Worm (Caenorhabditis elegans) whole organism, L1 larva: Measurements from ENCODE around the gene C01F1.5.

Source experiments
- C04F5.9 ChIP-seq: sonication (generic microtip); optimal IDR thresholded peaks from 2 replicates; lab custom pipeline; 2016; ENCODE audit warnings: missing genetic modification characterization, missing compliant biosample characterization
- elt-2 ChIP-seq: sonication (generic microtip); optimal IDR thresholded peaks from 2 replicates; lab custom pipeline; 2016; ENCODE audit warnings: missing genetic modification characterization, mild to moderate bottlenecking, inconsistent platforms, missing compliant biosample characterization, missing genetic modification reagents
- hlh-17 ChIP-seq: fragments of 200-800 bp; sonication (Bioruptor generic); optimal IDR thresholded peaks from 2 replicates; lab custom pipeline; 2018; ENCODE audit warnings: missing genetic modification characterization, mild to moderate bottlenecking, missing compliant biosample characterization, moderate library complexity, borderline replicate concordance
- unc-130 ChIP-seq: fragments of 150-350 bp; optimal IDR thresholded peaks from 2 replicates; lab custom pipeline; 2017; ENCODE audit warnings: missing biosample characterization, missing genetic modification characterization, inconsistent platforms
- unc-86 ChIP-seq: sonication (generic microtip); optimal IDR thresholded peaks from 2 replicates; lab custom pipeline; 2016; ENCODE audit warnings: missing genetic modification characterization, missing compliant biosample characterization
- ztf-11 ChIP-seq, 2 experiments: sonication (generic microtip); optimal IDR thresholded peaks; 2 replicates each; lab custom pipeline; 2016 to 2017; ENCODE audit warnings: missing genetic modification characterization in 2 of 2, missing biosample characterization in 1 of 2, missing compliant biosample characterization in 1 of 2

DNA sequence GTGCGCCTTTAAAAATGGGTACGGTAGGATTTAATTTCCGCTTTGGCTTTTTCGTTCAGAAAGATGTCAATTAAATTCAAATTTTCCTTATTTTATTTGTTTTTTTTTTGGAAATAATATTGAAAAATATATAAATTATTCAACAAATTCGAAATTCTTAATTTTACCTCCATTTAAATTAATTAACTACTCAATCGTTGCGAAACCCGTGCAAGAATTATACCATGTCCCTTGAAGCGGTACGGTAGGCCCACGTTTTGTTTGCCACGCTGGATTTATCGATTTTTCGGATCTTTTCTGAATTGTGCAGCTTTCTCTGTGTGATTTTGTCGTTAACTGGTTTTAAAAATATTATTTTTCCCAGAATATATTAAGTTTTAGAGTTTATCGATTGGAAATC, 38.8 kb upstream of the C01F1.5 start, which contains the start of gene Y52E8A.2:
- TF ChIP-seq elt-2 (tag; lab: Kevin White, UChicago) (no peak), unc-86 (tag; lab: Kevin White, UChicago) (no peak), C04F5.9 (tag; lab: Kevin White, UChicago) (no peak), hlh-17 (GFP tag; lab: Kevin White, UChicago) (no peak), ztf-11 (tag; optimal IDR thresholded peaks at IDR 0.05; lab: Kevin White, UChicago) (no peak), unc-130 (tag; lab: Kevin White, UChicago) (no peak)
